Fruit fly (Drosophila melanogaster): ENCODE measurements around the gene CG13856.

dm6 chr3R:22449871-22450424 lies 47.5 kb downstream of the CG13856 start:
- TF ChIP-seq dsf (GFP tag; optimal IDR thresholded peaks at IDR 0.05; ENCODE audit: borderline replicate concordance) (no peak), h (GFP tag; optimal IDR thresholded peaks at IDR 0.05) (no peak), Dfd (GFP tag; optimal IDR thresholded peaks at IDR 0.05) (no peak), fru (GFP tag; optimal IDR thresholded peaks at IDR 0.05) (no peak), Hnf4 (GFP tag; optimal IDR thresholded peaks at IDR 0.05) (no peak), dl (GFP tag; optimal IDR thresholded peaks at IDR 0.05; ENCODE audit: insufficient read depth in 1 of 2, partially characterized antibody in 2 of 2) (no peak), brk (GFP tag; optimal IDR thresholded peaks at IDR 0.05) (no peak), OdsH (GFP tag; optimal IDR thresholded peaks at IDR 0.05) (no peak), psq (GFP tag; optimal IDR thresholded peaks at IDR 0.05) (no peak)

Measured in whole organism, wandering third instar larva.